Worm (Caenorhabditis elegans) whole organism, L2 larva: ENCODE data around the gene srh-95.

Experiments
- blmp-1 ChIP-seq: sonication (generic microtip); optimal IDR thresholded peaks from 2 replicates; lab custom pipeline; 2017; ENCODE audit warnings: missing genetic modification characterization, mild to moderate bottlenecking, missing compliant biosample characterization, antibody characterized with exemption, moderate library complexity; ENCODE audit not compliant: insufficient read depth
- lin-13 ChIP-seq: fragments of 150-350 bp; optimal IDR thresholded peaks from 2 replicates; lab custom pipeline; 2014; ENCODE audit warnings: missing biosample characterization, missing genetic modification reagents, missing genetic modification characterization
- lin-39 ChIP-seq: fragments of 150-350 bp; optimal IDR thresholded peaks from 2 replicates; lab custom pipeline; 2014; ENCODE audit warnings: missing biosample characterization, missing genetic modification reagents, missing genetic modification characterization
- nhr-21 ChIP-seq: fragments of 150-350 bp; optimal IDR thresholded peaks from 2 replicates; lab custom pipeline; 2014; ENCODE audit warnings: missing biosample characterization, missing genetic modification characterization
- snpc-4 ChIP-seq: fragments of 150-350 bp; optimal IDR thresholded peaks from 2 replicates; lab custom pipeline; 2014; ENCODE audit warnings: missing biosample characterization, missing genetic modification characterization
- ztf-11 ChIP-seq: sonication (generic microtip); optimal IDR thresholded peaks from 2 replicates; lab custom pipeline; 2017; ENCODE audit warnings: missing biosample characterization, missing genetic modification characterization

DNA sequence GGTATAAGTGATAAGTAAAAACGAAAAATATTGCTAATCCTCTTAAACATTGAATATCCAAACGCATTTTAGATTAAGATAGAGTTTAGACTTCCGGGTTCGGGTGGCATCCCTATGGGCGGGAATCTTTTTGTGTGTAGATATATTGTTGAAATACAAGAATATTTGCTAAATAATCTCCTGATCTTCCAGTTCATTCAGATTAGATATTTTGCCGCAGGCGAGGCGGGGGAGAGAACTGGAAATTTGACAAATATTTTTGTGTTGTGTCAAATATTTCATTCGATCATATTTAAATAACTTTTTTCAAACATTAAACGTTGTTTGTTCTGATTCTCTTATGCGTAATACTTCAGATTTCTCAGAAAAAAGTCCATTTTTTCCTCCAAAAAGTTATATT is 36.8 kb upstream of the srh-95 start, which contains the start of gene oac-15:
- TF ChIP-seq nhr-21 (tag; lab: Kevin White, UChicago) = no peak
- TF ChIP-seq snpc-4 (tag; lab: Kevin White, UChicago) = no peak
- no peak for TF ChIP-seq ztf-11
- no peak for TF ChIP-seq lin-39 (tag; lab: Kevin White, UChicago)
- TF ChIP-seq lin-13 (GFP tag; lab: Kevin White, UChicago) = no peak
- no peak for TF ChIP-seq blmp-1 (tag; lab: Kevin White, UChicago)
